Fruit fly (Drosophila melanogaster) whole organism: Measurements from ENCODE around the gene Gas8.

ENCODE experiments used
- CG8478 ChIP-seq: fragments of >200 bp; optimal IDR thresholded peaks from 2 replicates; lab custom pipeline; 2018; ENCODE audit warnings: inconsistent platforms
- pan ChIP-seq: fragments of >200 bp; optimal IDR thresholded peaks from 2 replicates; lab custom pipeline; 2017
- psq ChIP-seq: fragments of >200 bp; optimal IDR thresholded peaks from 2 replicates; lab custom pipeline; 2017

- TF ChIP-seq psq (lab: Kevin White, UChicago) (no peak), CG8478 (lab: Kevin White, UChicago) (no peak), pan (lab: Kevin White, UChicago) (no peak)
Measured at dm6 chrX:3458491-3458890, 46.2 kb downstream of the Gas8 start.
